Fruit fly (Drosophila melanogaster): ENCODE measurements around the gene Klp31E.

Klp31E gene

dm6 chr2L:10426534-10427048, 12.8 kb downstream of the Klp31E start, which contains the start of the genes SmB and KdelR (continued):
- no peak for TF ChIP-seq CG6854 (GFP tag; optimal IDR thresholded peaks at IDR 0.05)
- peak; percentile 69 for TF ChIP-seq CG8924 (tag; optimal IDR thresholded peaks at IDR 0.05)
- TF ChIP-seq CG18011 (GFP tag; optimal IDR thresholded peaks at IDR 0.05): no peak
- TF ChIP-seq CG6175 (GFP tag; IDR thresholded peaks at IDR 0.05): no peak
- TF ChIP-seq jigr1 (GFP tag; IDR thresholded peaks at IDR 0.05): no peak; the same call in 2 of the 3 replicates
- peak; percentile 64 for TF ChIP-seq Max (GFP tag; optimal IDR thresholded peaks at IDR 0.05)
- no peak for TF ChIP-seq sr (GFP tag; IDR thresholded peaks at IDR 0.05)
- no peak for TF ChIP-seq CG12219 (GFP tag; optimal IDR thresholded peaks at IDR 0.05)
- peak; percentile 86 for TF ChIP-seq Scr (GFP tag; IDR thresholded peaks at IDR 0.05; ENCODE audit: partially characterized antibody)
- peak; percentile 18 for TF ChIP-seq CG4617 (GFP tag; optimal IDR thresholded peaks at IDR 0.05; ENCODE audit: borderline replicate concordance)
- peak; percentile 61 for TF ChIP-seq lilli (GFP tag; optimal IDR thresholded peaks at IDR 0.05)
- TF ChIP-seq CG17385 (GFP tag; optimal IDR thresholded peaks at IDR 0.05): no peak
- no peak for TF ChIP-seq z (GFP tag; IDR thresholded peaks at IDR 0.05)
- peak; percentile 64; the same call in 2 of the 3 replicates for TF ChIP-seq Opbp (GFP tag; IDR thresholded peaks at IDR 0.05; ENCODE audit: partially characterized antibody)
- no peak for TF ChIP-seq CG1647 (GFP tag; optimal IDR thresholded peaks at IDR 0.05)
- no peak for TF ChIP-seq esg (GFP tag; conservative IDR thresholded peaks at IDR 0.05)
- no peak for TF ChIP-seq Bdp1 (GFP tag; optimal IDR thresholded peaks at IDR 0.05)
- no peak for TF ChIP-seq Hmr (GFP tag; optimal IDR thresholded peaks at IDR 0.05)
- no peak for TF ChIP-seq CG4282 (GFP tag; optimal IDR thresholded peaks at IDR 0.05)
- no peak for TF ChIP-seq fd3F (GFP tag; optimal IDR thresholded peaks at IDR 0.05)
- TF ChIP-seq phol (tag; optimal IDR thresholded peaks at IDR 0.05): peak; percentile 83
- no peak for TF ChIP-seq CG6813 (GFP tag; optimal IDR thresholded peaks at IDR 0.05)
- TF ChIP-seq CG34376 (GFP tag; optimal IDR thresholded peaks at IDR 0.05): no peak
- TF ChIP-seq CG10366 (GFP tag; IDR thresholded peaks at IDR 0.05): no peak
- peak; percentile 32 for TF ChIP-seq grau (tag; optimal IDR thresholded peaks at IDR 0.05)
- TF ChIP-seq CG12769 (tag; optimal IDR thresholded peaks at IDR 0.05): no peak
- peak; percentile 77 for TF ChIP-seq CG6791 (GFP tag; IDR thresholded peaks at IDR 0.05; ENCODE audit: partially characterized antibody)
- no peak for TF ChIP-seq CG18619 (GFP tag; optimal IDR thresholded peaks at IDR 0.05)
- TF ChIP-seq CG11696 (GFP tag; IDR thresholded peaks at IDR 0.05): no peak
- peak; percentile 36 for TF ChIP-seq CG13775 (GFP tag; optimal IDR thresholded peaks at IDR 0.05)
- no peak for TF ChIP-seq stc (GFP tag; IDR thresholded peaks at IDR 0.05)
- peak; percentile 87 for TF ChIP-seq CG14710 (tag; optimal IDR thresholded peaks at IDR 0.05)
- no peak for TF ChIP-seq CG18764 (GFP tag; optimal IDR thresholded peaks at IDR 0.05)
- no peak for TF ChIP-seq luna (GFP tag; optimal IDR thresholded peaks at IDR 0.05)
- peak; percentile 56 for TF ChIP-seq CG9797 (GFP tag; optimal IDR thresholded peaks at IDR 0.05)
- peak; percentile 30 for TF ChIP-seq CG7556 (GFP tag; optimal IDR thresholded peaks at IDR 0.05)
- TF ChIP-seq zfh1 (GFP tag; IDR thresholded peaks at IDR 0.05): peak; percentile 6; the same call in 1 of the 3 replicates
- no peak for TF ChIP-seq ara (GFP tag; IDR thresholded peaks at IDR 0.05)
- TF ChIP-seq dpn (GFP tag; optimal IDR thresholded peaks at IDR 0.05): peak in 1 of 2 experiments; percentile 13
- TF ChIP-seq D (optimal IDR thresholded peaks at IDR 0.05): no peak
- TF ChIP-seq D (GFP tag; optimal IDR thresholded peaks at IDR 0.05): no peak
- peak; percentile 84 for TF ChIP-seq sqz (GFP tag; optimal IDR thresholded peaks at IDR 0.05)
- TF ChIP-seq NC2α (GFP tag; optimal IDR thresholded peaks at IDR 0.05): no peak
- TF ChIP-seq Dad (GFP tag; optimal IDR thresholded peaks at IDR 0.05): peak; percentile 4
- peak; percentile 40 for TF ChIP-seq gcm (GFP tag; optimal IDR thresholded peaks at IDR 0.05)
- peak; percentile 98 for TF ChIP-seq CG11560 (tag; IDR thresholded peaks at IDR 0.05)
- peak; percentile 52 for TF ChIP-seq CG12155 (GFP tag; optimal IDR thresholded peaks at IDR 0.05)
- TF ChIP-seq CG18476 (GFP tag; optimal IDR thresholded peaks at IDR 0.05): peak; percentile 7
- no peak for TF ChIP-seq pros (GFP tag; optimal IDR thresholded peaks at IDR 0.05)
- TF ChIP-seq jumu (GFP tag; optimal IDR thresholded peaks at IDR 0.05): peak; percentile 7
- TF ChIP-seq zen (tag; optimal IDR thresholded peaks at IDR 0.05): peak; percentile 11

All from whole organism, embryonic.